Worm (Caenorhabditis elegans): ENCODE results near the gene R10E4.7.

The R10E4.7 gene

DNA sequence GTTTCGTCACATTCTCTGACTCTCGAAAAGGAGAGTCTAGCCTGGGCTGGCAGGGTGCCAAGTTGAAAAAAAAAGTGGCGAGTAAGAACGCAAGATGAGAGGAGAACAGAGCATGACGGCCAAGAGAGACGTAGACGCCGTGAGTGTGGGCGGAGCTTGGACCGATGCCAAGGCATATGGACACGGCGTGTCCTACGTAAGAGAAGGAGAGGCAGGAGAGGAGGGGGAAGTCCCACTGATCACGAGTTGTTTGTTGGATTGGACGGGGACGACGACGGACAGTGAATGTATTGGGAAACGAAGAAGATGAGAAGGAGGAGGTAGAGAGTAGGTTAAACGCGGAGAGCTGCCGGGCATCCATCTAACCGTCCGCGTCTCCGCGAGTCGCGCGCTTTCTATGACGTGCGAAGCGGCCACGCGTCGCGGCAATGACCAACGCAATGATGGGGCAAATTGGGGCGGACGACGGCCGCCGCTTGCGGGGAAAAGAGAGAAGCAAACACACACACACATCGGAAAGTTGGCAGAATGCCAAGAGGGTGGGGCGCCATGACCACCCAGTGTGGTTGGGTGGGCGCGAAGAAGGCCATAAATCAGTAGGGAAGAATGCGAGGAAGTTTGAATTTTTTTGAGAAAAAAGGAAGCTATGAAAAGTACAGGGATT lies 12.5 kb upstream of the R10E4.7 start (continued):
- TF ChIP-seq dmd-4 (tag; optimal IDR thresholded peaks at IDR 0.05; ENCODE audit: borderline replicate concordance) (peak; percentile 69), ceh-24 (tag; optimal IDR thresholded peaks at IDR 0.05) (no peak), Y22D7AL.16 (tag; optimal IDR thresholded peaks at IDR 0.05) (no peak), mec-3 (tag; optimal IDR thresholded peaks at IDR 0.05; ENCODE audit: borderline replicate concordance) (peak; percentile 65), pax-1 (tag; optimal IDR thresholded peaks at IDR 0.05) (peak; percentile 63), ahr-1 (tag; optimal IDR thresholded peaks at IDR 0.05) (no peak), fkh-10 (GFP tag; optimal IDR thresholded peaks at IDR 0.05) (no peak), fkh-6 (tag; optimal IDR thresholded peaks at IDR 0.05) (no peak), ceh-30 (tag; optimal IDR thresholded peaks at IDR 0.05) (no peak), unc-3 (GFP tag; conservative IDR thresholded peaks at IDR 0.05) (no peak), unc-3 (tag; optimal IDR thresholded peaks at IDR 0.05) (peak; percentile 74), ceh-14 (tag; optimal IDR thresholded peaks at IDR 0.05) (peak; percentile 91), gmeb-2 (tag; optimal IDR thresholded peaks at IDR 0.05) (no peak), rnt-1 (tag; optimal IDR thresholded peaks at IDR 0.05) (peak; percentile 99), K09A11.1 (tag; optimal IDR thresholded peaks at IDR 0.05; ENCODE audit: insufficient read depth) (peak; percentile 14), nhr-232 (tag; optimal IDR thresholded peaks at IDR 0.05) (peak; percentile 4), dve-1 (tag; optimal IDR thresholded peaks at IDR 0.05) (peak; percentile 63), nfya-1 (tag; optimal IDR thresholded peaks at IDR 0.05) (peak; percentile 99), elt-4 (tag; optimal IDR thresholded peaks at IDR 0.05) (no peak), hlh-15 (tag; optimal IDR thresholded peaks at IDR 0.05) (no peak), ceh-45 (GFP tag; IDR thresholded peaks at IDR 0.05) (no peak), lin-11 (tag; optimal IDR thresholded peaks at IDR 0.05) (no peak), ets-4 (tag; optimal IDR thresholded peaks at IDR 0.05) (peak; percentile 77), ceh-31 (tag; optimal IDR thresholded peaks at IDR 0.05) (peak; percentile 99), tbx-7 (tag; optimal IDR thresholded peaks at IDR 0.05) (peak; percentile 51), eyg-1 (tag; optimal IDR thresholded peaks at IDR 0.05) (peak; percentile 58), pqm-1 (tag; optimal IDR thresholded peaks at IDR 0.05) (peak; percentile 74), C08G9.2 (tag; optimal IDR thresholded peaks at IDR 0.05) (peak; percentile 67), K02D7.2 (tag; optimal IDR thresholded peaks at IDR 0.05) (no peak), lim-6 (tag; optimal IDR thresholded peaks at IDR 0.05) (peak; percentile 72), unc-86 (tag; optimal IDR thresholded peaks at IDR 0.05) (peak; percentile 40), ceh-18 (tag; optimal IDR thresholded peaks at IDR 0.05) (peak; percentile 99), tbx-2 (tag; optimal IDR thresholded peaks at IDR 0.05) (peak; percentile 98), ttx-3 (tag; optimal IDR thresholded peaks at IDR 0.05) (no peak), ceh-22 (tag; optimal IDR thresholded peaks at IDR 0.05) (no peak), sox-4 (tag; optimal IDR thresholded peaks at IDR 0.05) (no peak), madf-2 (tag; optimal IDR thresholded peaks at IDR 0.05) (peak; percentile 69), pat-9 (tag; optimal IDR thresholded peaks at IDR 0.05) (peak; percentile 67), ceh-6 (GFP tag; optimal IDR thresholded peaks at IDR 0.05) (peak; percentile 60), ceh-2 (tag; optimal IDR thresholded peaks at IDR 0.05) (peak; percentile 90), unc-55 (GFP tag; optimal IDR thresholded peaks at IDR 0.05) (peak; percentile 98), pros-1 (tag; optimal IDR thresholded peaks at IDR 0.05) (peak; percentile 93)

DNA sequence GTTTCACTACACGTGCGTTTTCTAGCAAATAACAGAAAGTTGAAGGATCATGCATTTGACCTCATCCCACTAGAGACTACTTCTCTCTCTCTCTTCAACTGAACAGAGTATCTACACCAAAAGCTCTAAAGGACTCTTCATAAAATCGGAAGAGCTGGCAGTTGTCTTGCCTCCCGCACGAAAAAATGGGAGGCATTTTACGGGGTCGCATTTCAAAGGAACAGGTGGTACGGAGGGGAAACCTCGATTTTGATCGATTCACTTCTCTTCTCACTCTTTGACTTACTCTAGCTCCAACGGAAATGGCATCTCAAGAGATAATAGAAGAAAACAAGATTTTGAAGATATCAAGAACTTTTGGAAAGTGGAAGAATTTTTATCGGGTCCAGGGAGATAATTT lies 11.4 kb upstream of the R10E4.7 start:
- TF ChIP-seq unc-55 (GFP tag; optimal IDR thresholded peaks at IDR 0.05), result peak; percentile 88
- peak; percentile 42 for TF ChIP-seq ceh-34 (tag; optimal IDR thresholded peaks at IDR 0.05)
- TF ChIP-seq ceh-18 (tag; optimal IDR thresholded peaks at IDR 0.05), result peak; percentile 38
- peak; percentile 29 for TF ChIP-seq rnt-1 (tag; optimal IDR thresholded peaks at IDR 0.05)
- TF ChIP-seq elt-4 (tag; optimal IDR thresholded peaks at IDR 0.05), result no peak

All from whole organism, late embryonic.